Worm (Caenorhabditis elegans): ENCODE results near the gene scav-3.

scav-3 gene

DNA sequence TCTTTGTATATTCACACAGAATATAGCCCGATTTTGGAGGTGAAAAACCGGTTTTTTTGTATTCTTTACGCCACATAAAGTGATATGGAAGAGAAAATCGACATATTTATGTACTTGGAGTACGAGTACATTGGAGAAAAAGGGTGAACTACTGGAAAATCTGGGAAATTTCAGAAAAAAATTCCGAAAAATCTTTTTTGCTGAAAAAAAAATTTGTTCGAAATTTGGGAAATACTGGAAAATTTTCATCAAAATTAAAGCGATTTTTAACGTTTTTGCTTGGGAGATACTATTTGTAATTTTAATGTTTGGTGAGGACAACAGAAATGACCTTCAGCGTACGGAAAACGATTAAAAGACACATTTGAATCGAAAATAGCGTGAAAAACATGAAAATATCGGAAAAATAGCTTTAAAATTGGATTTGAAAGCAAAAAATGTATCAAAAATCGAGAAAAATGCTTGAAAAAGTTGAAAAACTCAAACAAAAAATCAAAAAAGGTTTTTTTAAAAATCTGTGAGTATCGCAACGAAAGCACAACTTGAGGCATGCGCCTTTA lies 30.7 kb downstream of the scav-3 start:
- TF ChIP-seq zag-1 (tag; optimal IDR thresholded peaks at IDR 0.05) (no peak), madf-9 (GFP tag; conservative IDR thresholded peaks at IDR 0.05) (no peak), daf-19 (GFP tag; conservative IDR thresholded peaks at IDR 0.05) (no peak), ZK546.5 (tag; optimal IDR thresholded peaks at IDR 0.05) (no peak), unc-39 (tag; optimal IDR thresholded peaks at IDR 0.05) (no peak), unc-62 (GFP tag; optimal IDR thresholded peaks at IDR 0.05 in 1 of 2) (no peak), unc-62 (tag; optimal IDR thresholded peaks at IDR 0.05) (no peak), ceh-28 (tag; optimal IDR thresholded peaks at IDR 0.05) (no peak), egl-27 (tag; optimal IDR thresholded peaks at IDR 0.05) (no peak), sdz-12 (GFP tag; optimal IDR thresholded peaks at IDR 0.05) (no peak), nhr-76 (tag; optimal IDR thresholded peaks at IDR 0.05) (no peak), nhr-28 (tag; optimal IDR thresholded peaks at IDR 0.05) (peak; percentile 2), nhr-41 (GFP tag; IDR thresholded peaks at IDR 0.05) (no peak), dmd-6 (GFP tag; IDR thresholded peaks at IDR 0.05) (no peak), spr-3 (GFP tag; optimal IDR thresholded peaks at IDR 0.05) (no peak), lin-39 (tag; optimal IDR thresholded peaks at IDR 0.05) (no peak), T20F7.1 (GFP tag; optimal IDR thresholded peaks at IDR 0.05) (no peak), aha-1 (tag) (peak; percentile 91), lin-13 (GFP tag; optimal IDR thresholded peaks at IDR 0.05) (no peak), zip-2 (tag; optimal IDR thresholded peaks at IDR 0.05) (no peak), tra-1 (GFP tag; IDR thresholded peaks at IDR 0.05) (no peak), ceh-44 (GFP tag; IDR thresholded peaks at IDR 0.05) (no peak), ztf-7 (tag; optimal IDR thresholded peaks at IDR 0.05) (peak; percentile 60), vab-7 (GFP tag; IDR thresholded peaks at IDR 0.05) (no peak), F26F4.8 (GFP tag; conservative IDR thresholded peaks at IDR 0.05) (no peak), snpc-4 (tag; optimal IDR thresholded peaks at IDR 0.05) (no peak), zfp-2 (tag; optimal IDR thresholded peaks at IDR 0.05) (no peak), F44E2.7 (GFP tag; IDR thresholded peaks at IDR 0.05) (no peak), daf-16 (GFP tag; optimal IDR thresholded peaks at IDR 0.05) (no peak), daf-16 (tag; optimal IDR thresholded peaks at IDR 0.05) (no peak), jun-1 (tag; optimal IDR thresholded peaks at IDR 0.05) (no peak), daf-12 (tag; optimal IDR thresholded peaks at IDR 0.05) (no peak), nhr-42 (GFP tag; IDR thresholded peaks at IDR 0.05) (no peak), mep-1 (tag; optimal IDR thresholded peaks at IDR 0.05) (peak; percentile 67), lin-38 (GFP tag; IDR thresholded peaks at IDR 0.05) (no peak), R02D3.7 (tag; optimal IDR thresholded peaks at IDR 0.05) (no peak), fos-1 (tag; optimal IDR thresholded peaks at IDR 0.05) (no peak)

DNA sequence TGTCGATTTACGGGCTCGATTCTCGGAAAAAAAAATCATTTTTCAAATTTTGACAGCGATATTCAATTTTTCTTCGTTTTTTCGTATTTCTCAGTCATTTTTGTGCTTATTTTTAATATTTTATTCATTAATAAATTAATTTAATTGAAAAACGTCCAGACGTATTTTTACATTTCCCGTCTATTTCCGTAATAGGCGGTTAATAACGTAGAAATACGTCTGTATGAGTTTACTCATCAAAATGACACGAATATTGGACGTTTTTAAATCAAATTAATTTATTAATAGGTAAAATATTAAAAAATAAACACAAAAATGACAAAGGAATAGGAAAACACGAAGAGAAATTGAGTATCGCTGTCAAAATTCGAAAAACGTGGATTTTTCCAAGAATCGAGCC lies 32.0 kb downstream of the scav-3 start:
- TF ChIP-seq mep-1 (tag; optimal IDR thresholded peaks at IDR 0.05) (peak; percentile 28), lin-13 (GFP tag; optimal IDR thresholded peaks at IDR 0.05) (no peak)

DNA sequence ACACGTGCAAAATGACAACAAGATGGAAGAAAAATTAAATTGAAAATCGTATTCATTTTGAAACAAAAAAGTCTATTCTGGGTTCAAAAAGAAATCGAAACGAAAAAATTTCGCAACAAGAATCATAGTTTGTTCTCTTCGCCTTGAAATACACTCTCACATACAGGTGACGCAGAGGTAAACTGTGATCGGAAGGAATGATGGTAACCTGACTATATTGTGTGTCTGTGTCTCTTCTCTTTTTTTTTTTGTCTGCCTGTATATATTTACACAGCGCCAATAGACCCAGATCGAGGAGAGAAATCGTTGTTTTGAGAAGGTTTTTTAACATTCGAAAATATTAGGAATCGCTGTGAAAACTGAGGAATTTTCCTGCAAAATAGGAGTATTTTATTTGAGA lies 32.6 kb downstream of the scav-3 start:
- peak; percentile 89 for TF ChIP-seq nhr-28 (tag; optimal IDR thresholded peaks at IDR 0.05)
- TF ChIP-seq unc-130 (GFP tag; optimal IDR thresholded peaks at IDR 0.05) = no peak
- TF ChIP-seq mxl-2 (GFP tag; conservative IDR thresholded peaks at IDR 0.05) = no peak
- no peak for TF ChIP-seq ceh-32 (tag; optimal IDR thresholded peaks at IDR 0.05; ENCODE audit: poor library complexity)
- no peak for TF ChIP-seq tag-97 (GFP tag; IDR thresholded peaks at IDR 0.05)
- TF ChIP-seq mes-2 (tag; optimal IDR thresholded peaks at IDR 0.05; ENCODE audit: poor library complexity, severe bottlenecking) = peak; percentile 35
- TF ChIP-seq ceh-28 (tag; optimal IDR thresholded peaks at IDR 0.05) = no peak
- TF ChIP-seq ceh-62 (tag; optimal IDR thresholded peaks at IDR 0.05) = no peak
- peak; percentile 72 for TF ChIP-seq dve-1 (tag; optimal IDR thresholded peaks at IDR 0.05; ENCODE audit: insufficient read depth)
- TF ChIP-seq lin-29 (GFP tag; IDR thresholded peaks at IDR 0.05) = no peak
- no peak for TF ChIP-seq egl-27 (tag; optimal IDR thresholded peaks at IDR 0.05)
- TF ChIP-seq dpl-1 (GFP tag; optimal IDR thresholded peaks at IDR 0.05) = peak; percentile 49
- no peak for TF ChIP-seq Y48G9A.11 (GFP tag; IDR thresholded peaks at IDR 0.05)
- TF ChIP-seq lsy-2 (tag; optimal IDR thresholded peaks at IDR 0.05) = peak in 1 of 2 experiments; percentile 44
- TF ChIP-seq ces-1 (GFP tag; optimal IDR thresholded peaks at IDR 0.05) = no peak
- no peak for TF ChIP-seq D1046.2 (GFP tag; IDR thresholded peaks at IDR 0.05)
- no peak for TF ChIP-seq ceh-44 (GFP tag; IDR thresholded peaks at IDR 0.05)
- TF ChIP-seq lin-39 (tag; optimal IDR thresholded peaks at IDR 0.05) = no peak
- TF ChIP-seq dmd-6 (GFP tag; IDR thresholded peaks at IDR 0.05) = peak; percentile 68
- no peak for TF ChIP-seq zip-11 (GFP tag; IDR thresholded peaks at IDR 0.05)
- no peak for TF ChIP-seq Y105C5A.15 (GFP tag; IDR thresholded peaks at IDR 0.05)

All from whole organism, L4 larva.